Worm (Caenorhabditis elegans) whole organism, young adult: ENCODE measurements around the gene cdh-3.

ENCODE experiments used
- D2030.7 ChIP-seq: fragments of 200-800 bp; sonication (Bioruptor generic); IDR thresholded peaks from 2 replicates; pipeline ENCODE4 v1.3.6; 2022; ENCODE audit warnings: missing genetic modification reagents, missing genetic modification characterization, missing compliant biosample characterization
- F37B4.10 ChIP-seq: fragments of 200-800 bp; sonication (Bioruptor generic); IDR thresholded peaks from 2 replicates; pipeline ENCODE4 v1.3.6; 2022; ENCODE audit warnings: missing genetic modification characterization, missing compliant biosample characterization
- F39B2.1 ChIP-seq: fragments of 200-800 bp; sonication (Bioruptor generic); IDR thresholded peaks from 2 replicates; pipeline ENCODE4 v1.3.6; 2022; ENCODE audit warnings: missing genetic modification reagents, missing genetic modification characterization, missing compliant biosample characterization
- F52B5.7 ChIP-seq: sonication (generic microtip); optimal IDR thresholded peaks from 2 replicates; lab custom pipeline; 2016; ENCODE audit warnings: mild to moderate bottlenecking, missing genetic modification characterization, missing compliant biosample characterization
- F57A8.1 ChIP-seq: fragments of 200-800 bp; sonication (Bioruptor generic); optimal IDR thresholded peaks from 2 replicates; lab custom pipeline; 2018; ENCODE audit warnings: mild to moderate bottlenecking, missing genetic modification characterization, moderate library complexity, missing compliant biosample characterization
- F57C9.4 ChIP-seq: sonication (generic microtip); optimal IDR thresholded peaks from 2 replicates; lab custom pipeline; 2017; ENCODE audit warnings: mild to moderate bottlenecking, missing genetic modification characterization, missing compliant biosample characterization
- Y79H2A.3 ChIP-seq: fragments of 200-800 bp; sonication (Bioruptor generic); conservative IDR thresholded peaks from 2 replicates; pipeline ENCODE4 v1.3.6; 2022; ENCODE audit warnings: missing genetic modification reagents, missing genetic modification characterization, missing compliant biosample characterization
- akir-1 ChIP-seq: fragments of 200-800 bp; sonication (Bioruptor generic); optimal IDR thresholded peaks from 2 replicates; lab custom pipeline; 2018; ENCODE audit warnings: mild to moderate bottlenecking, missing genetic modification characterization, moderate library complexity, missing compliant biosample characterization
- ama-1 ChIP-seq, 3 experiments: fragments of 150-350 bp in 1 of 3; sonication (generic microtip) in 2 of 3; optimal IDR thresholded peaks; 2 replicates each; lab custom pipeline; 2014 to 2018; ENCODE audit warnings: missing biosample characterization in 2 of 3, missing genetic modification characterization in 2 of 3, missing genetic modification reagents in 2 of 3
- athp-1 ChIP-seq: sonication (generic microtip); optimal IDR thresholded peaks from 2 replicates; lab custom pipeline; 2017; ENCODE audit warnings: mild to moderate bottlenecking, missing genetic modification characterization, missing compliant biosample characterization
- attf-3 ChIP-seq: fragments of 200-800 bp; sonication (Bioruptor generic); conservative IDR thresholded peaks from 2 replicates; pipeline ENCODE4 v1.3.6; 2022; ENCODE audit warnings: missing genetic modification reagents, missing genetic modification characterization, missing compliant biosample characterization
- attf-6 ChIP-seq: fragments of 200-800 bp; sonication (Bioruptor generic); IDR thresholded peaks from 2 replicates; pipeline ENCODE4 v1.3.6; 2022; ENCODE audit warnings: missing genetic modification reagents, missing genetic modification characterization, missing compliant biosample characterization
- bed-1 ChIP-seq: fragments of 200-800 bp; sonication (Bioruptor generic); IDR thresholded peaks from 2 replicates; pipeline ENCODE4 v1.3.6; 2022; ENCODE audit warnings: missing genetic modification reagents, missing genetic modification characterization, missing compliant biosample characterization
- ceh-100 ChIP-seq: fragments of 200-800 bp; sonication (Bioruptor generic); IDR thresholded peaks from 2 replicates; pipeline ENCODE4 v1.3.6; 2022; ENCODE audit warnings: missing genetic modification reagents, missing genetic modification characterization, missing compliant biosample characterization
- egrh-3 ChIP-seq: fragments of 200-800 bp; sonication (Bioruptor generic); IDR thresholded peaks from 2 replicates; pipeline ENCODE4 v1.3.6; 2022; ENCODE audit warnings: missing genetic modification reagents, missing genetic modification characterization, missing compliant biosample characterization
- gei-17 ChIP-seq: fragments of 200-800 bp; sonication (Bioruptor generic); optimal IDR thresholded peaks from 2 replicates; lab custom pipeline; 2018; ENCODE audit warnings: mild to moderate bottlenecking, missing genetic modification characterization, missing compliant biosample characterization
- hmg-20 ChIP-seq: fragments of 200-800 bp; sonication (Bioruptor generic); IDR thresholded peaks from 2 replicates; pipeline ENCODE4 v1.3.6; 2022; ENCODE audit warnings: missing genetic modification reagents, missing genetic modification characterization, missing compliant biosample characterization
- lag-1 ChIP-seq: fragments of 200-800 bp; sonication (Bioruptor generic); IDR thresholded peaks from 2 replicates; pipeline ENCODE4 v1.3.6; 2022; ENCODE audit warnings: missing genetic modification reagents, missing genetic modification characterization, missing compliant biosample characterization
- let-526 ChIP-seq: fragments of 200-800 bp; sonication (Bioruptor generic); IDR thresholded peaks from 2 replicates; pipeline ENCODE4 v1.3.6; 2022; ENCODE audit warnings: missing genetic modification reagents, missing genetic modification characterization, missing compliant biosample characterization
- lin-26 ChIP-seq: fragments of 200-800 bp; sonication (Bioruptor generic); IDR thresholded peaks from 2 replicates; pipeline ENCODE4 v1.3.6; 2022; ENCODE audit warnings: missing genetic modification reagents, missing genetic modification characterization, missing compliant biosample characterization
- lin-35 ChIP-seq, 3 experiments: fragments of 150-350 bp in 2 of 3; sonication (generic microtip) in 1 of 3; optimal IDR thresholded peaks; 2 replicates each; lab custom pipeline; 2014 to 2018; ENCODE audit warnings: missing biosample characterization in 3 of 3, missing genetic modification characterization in 3 of 3, missing genetic modification reagents in 3 of 3
- madf-10 ChIP-seq: sonication (generic microtip); optimal IDR thresholded peaks from 2 replicates; lab custom pipeline; 2016; ENCODE audit warnings: mild to moderate bottlenecking, missing genetic modification characterization, missing compliant biosample characterization
- madf-8 ChIP-seq: fragments of 200-800 bp; sonication (Bioruptor generic); conservative IDR thresholded peaks from 2 replicates; pipeline ENCODE4 v1.3.6; 2022; ENCODE audit warnings: missing genetic modification reagents, missing genetic modification characterization, missing compliant biosample characterization
- mcd-1 ChIP-seq: fragments of 200-800 bp; sonication (Bioruptor generic); IDR thresholded peaks from 2 replicates; pipeline ENCODE4 v1.3.6; 2022; ENCODE audit warnings: missing genetic modification reagents, missing genetic modification characterization, missing compliant biosample characterization
- nfya-1 ChIP-seq: sonication (generic microtip); optimal IDR thresholded peaks from 2 replicates; lab custom pipeline; 2017; ENCODE audit warnings: antibody characterized with exemption, missing compliant biosample characterization, missing genetic modification characterization, borderline replicate concordance; ENCODE audit not compliant: insufficient read depth
- nhr-120 ChIP-seq: fragments of 200-800 bp; sonication (Bioruptor generic); IDR thresholded peaks from 2 replicates; pipeline ENCODE4 v1.3.6; 2022; ENCODE audit warnings: missing genetic modification characterization, missing compliant biosample characterization
- nhr-80 ChIP-seq: sonication (generic microtip); optimal IDR thresholded peaks from 2 replicates; lab custom pipeline; 2016; ENCODE audit warnings: missing genetic modification characterization, missing compliant biosample characterization
- nhr-90 ChIP-seq: sonication (generic microtip); optimal IDR thresholded peaks from 2 replicates; lab custom pipeline; 2016; ENCODE audit warnings: missing genotype, mild to moderate bottlenecking, missing genetic modification characterization, missing compliant biosample characterization
- snpc-4 ChIP-seq, 5 experiments: fragments of 150-350 bp in 1 of 5; sonication (generic microtip) in 4 of 5; optimal IDR thresholded peaks; 2 replicates each; lab custom pipeline; 2014 to 2018; ENCODE audit warnings: missing genetic modification characterization in 5 of 5, missing biosample characterization in 3 of 5, antibody characterized with exemption in 2 of 5, mild to moderate bottlenecking in 2 of 5, missing compliant biosample characterization in 2 of 5, missing genotype in 2 of 5, moderate library complexity in 2 of 5, missing genetic modification reagents in 1 of 5
- somi-1 ChIP-seq: fragments of 200-800 bp; sonication (Bioruptor generic); optimal IDR thresholded peaks from 2 replicates; lab custom pipeline; 2018; ENCODE audit warnings: mild to moderate bottlenecking, missing genetic modification characterization, missing compliant biosample characterization
- ztf-18 ChIP-seq: sonication (generic microtip); optimal IDR thresholded peaks from 2 replicates; lab custom pipeline; 2016; ENCODE audit warnings: missing genotype, mild to moderate bottlenecking, missing genetic modification characterization, missing compliant biosample characterization
- ztf-26 ChIP-seq: sonication (generic microtip); optimal IDR thresholded peaks from 2 replicates; lab custom pipeline; 2017; ENCODE audit warnings: missing genetic modification characterization, missing compliant biosample characterization
- ztf-28 ChIP-seq: fragments of 200-800 bp; sonication (Bioruptor generic); IDR thresholded peaks from 2 replicates; pipeline ENCODE4 v1.3.6; 2022; ENCODE audit warnings: missing genetic modification reagents, missing genetic modification characterization, missing compliant biosample characterization

cdh-3 gene

DNA sequence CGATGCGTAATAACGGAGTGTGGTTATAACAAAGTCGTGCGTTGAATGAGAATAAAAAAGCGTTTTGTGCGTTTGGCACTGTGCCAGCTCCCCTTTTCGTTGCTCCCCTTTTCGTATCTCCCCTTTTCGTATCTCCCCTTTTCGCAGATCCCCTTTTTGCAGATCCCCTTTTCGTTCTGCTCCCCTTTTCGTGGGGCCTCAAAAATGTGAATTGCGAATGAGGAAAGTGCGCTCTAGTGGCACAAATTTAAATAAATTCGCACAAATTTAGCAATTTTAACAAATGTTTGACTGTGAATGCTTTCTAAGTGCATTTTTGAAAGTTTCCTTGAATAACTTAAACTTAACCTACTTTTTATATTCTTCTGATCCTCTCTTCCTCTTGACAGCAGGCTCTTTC is 45.4 kb downstream of the cdh-3 start:
- 0 out of 2 replicates have a peak, but pooled peaks have one; percentile 36 for TF ChIP-seq D2030.7 (GFP tag; lab: Robert Waterston, UW)
- 0 out of 2 replicates have a peak, but pooled peaks have one; percentile 22 for TF ChIP-seq attf-3 (GFP tag; lab: Robert Waterston, UW)
- TF ChIP-seq mcd-1 (GFP tag; lab: Robert Waterston, UW), result 0 out of 2 replicates have a peak, but pooled peaks have one; percentile 22
- peak; percentile 69 for TF ChIP-seq ceh-100
- TF ChIP-seq, all 124 proteins: peak for 4; not testable (repeated sequence) for 120

DNA sequence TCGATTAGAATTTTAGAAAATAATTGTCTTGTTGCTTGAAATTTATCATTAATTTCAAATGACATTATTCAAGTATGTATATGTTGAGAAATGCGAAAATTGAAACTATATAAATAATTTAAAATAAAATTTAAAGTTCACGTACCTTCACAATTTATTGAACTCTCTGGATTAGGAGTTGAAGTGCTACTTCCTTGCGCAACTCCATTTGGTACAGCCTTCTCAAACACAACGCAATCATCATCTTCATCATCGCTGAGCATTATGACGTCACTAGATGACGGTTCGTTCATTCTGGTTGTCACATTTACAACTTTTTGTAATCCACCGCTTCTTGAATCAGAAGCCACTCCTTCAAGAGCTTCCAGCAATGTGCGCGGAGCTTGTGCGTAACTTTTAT is 50.8 kb downstream of the cdh-3 start:
- TF ChIP-seq ztf-28 (GFP tag; lab: Robert Waterston, UW), result no peak
- TF ChIP-seq lag-1, result no peak
- no peak for TF ChIP-seq ztf-26 (tag; lab: Kevin White, UChicago)

DNA sequence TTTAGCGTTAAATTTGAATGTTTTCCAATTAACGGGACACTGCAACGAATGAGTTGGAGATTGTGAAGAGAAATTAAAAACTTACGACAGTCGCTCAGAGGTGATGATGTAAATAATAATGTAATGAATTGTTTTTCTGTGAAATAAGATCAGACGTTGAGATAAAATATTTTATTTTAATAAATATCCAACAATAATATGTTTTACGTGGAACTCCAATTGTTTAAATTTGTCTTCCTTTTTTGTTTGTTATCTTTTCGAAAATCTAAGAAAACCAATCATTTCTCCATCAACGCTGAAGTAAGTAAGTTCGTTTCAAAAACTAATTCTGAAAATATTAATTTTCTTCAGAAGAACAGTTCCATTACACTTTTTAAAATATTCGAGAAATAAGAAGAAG is 60.0 kb downstream of the cdh-3 start, which contains the start of gene C18H2.5:
Gene C18H2.5 (minus strand): TSS at position 101 of the 400 bp plus-strand sequence.
- TF ChIP-seq F52B5.7 (tag; lab: Kevin White, UChicago) (no peak), athp-1 (tag; lab: Kevin White, UChicago) (no peak), let-526 (GFP tag; lab: Robert Waterston, UW) (no peak), hmg-20 (GFP tag; lab: Robert Waterston, UW) (no peak), nhr-80 (tag; lab: Kevin White, UChicago) (no peak), nhr-90 (tag; lab: Kevin White, UChicago) (no peak), attf-6 (no peak), ama-1 (optimal IDR thresholded peaks at IDR 0.05; lab: Kevin White, UChicago) (no peak), ama-1 (GFP tag; optimal IDR thresholded peaks at IDR 0.05; lab: Kevin White, UChicago) (no peak), F37B4.10 (no peak), ztf-18 (tag; lab: Kevin White, UChicago) (no peak), Y79H2A.3 (GFP tag; lab: Robert Waterston, UW) (no peak), lin-26 (GFP tag; lab: Robert Waterston, UW) (no peak), F57A8.1 (GFP tag; lab: Kevin White, UChicago) (no peak), snpc-4 (GFP tag; optimal IDR thresholded peaks at IDR 0.05; lab: Kevin White, UChicago) (no peak), snpc-4 (tag; optimal IDR thresholded peaks at IDR 0.05; lab: Kevin White, UChicago) (no peak), nfya-1 (tag; lab: Kevin White, UChicago) (no peak)

DNA sequence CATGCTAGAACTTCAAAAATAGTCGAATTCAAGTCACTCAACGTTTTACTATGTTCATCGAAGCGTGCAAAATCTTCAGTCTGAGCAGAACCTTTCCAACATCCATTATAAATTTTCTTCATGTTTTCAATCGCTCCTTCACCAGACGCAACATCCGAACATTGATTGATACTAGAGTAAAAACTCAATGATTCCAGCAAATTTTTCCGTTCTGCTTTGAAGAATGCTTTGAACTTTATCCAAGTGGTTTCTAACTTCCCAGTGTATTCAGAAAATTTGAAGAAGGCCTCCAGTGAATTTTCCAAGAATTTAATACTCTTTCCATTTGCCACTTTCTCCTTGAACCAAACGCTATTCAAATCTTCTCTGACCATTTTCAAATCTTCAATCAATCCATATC is 62.0 kb downstream of the cdh-3 start:
- no peak for TF ChIP-seq hmg-20 (GFP tag; lab: Robert Waterston, UW)
- TF ChIP-seq F39B2.1 (GFP tag; lab: Robert Waterston, UW), result no peak
- no peak for TF ChIP-seq madf-8 (GFP tag; lab: Robert Waterston, UW)
- TF ChIP-seq nhr-120 (GFP tag; lab: Robert Waterston, UW), result no peak
- TF ChIP-seq madf-10 (tag; lab: Kevin White, UChicago), result no peak
- no peak for TF ChIP-seq attf-3 (GFP tag; lab: Robert Waterston, UW)
- TF ChIP-seq akir-1, result no peak
- TF ChIP-seq somi-1 (GFP tag; lab: Kevin White, UChicago), result no peak
- no peak for TF ChIP-seq egrh-3 (GFP tag; lab: Robert Waterston, UW)
- no peak for TF ChIP-seq F57C9.4 (tag; lab: Kevin White, UChicago)
- TF ChIP-seq lin-35 (GFP tag; optimal IDR thresholded peaks at IDR 0.05; lab: Kevin White, UChicago), result no peak
- no peak for TF ChIP-seq ztf-28 (GFP tag; lab: Robert Waterston, UW)
- TF ChIP-seq ceh-100, result no peak
- TF ChIP-seq bed-1 (GFP tag; lab: Robert Waterston, UW), result no peak
- TF ChIP-seq gei-17, result no peak
